Fruit fly (Drosophila melanogaster) whole organism, prepupa: ENCODE data around the gene TwdlL.

Experiments used
- CG10631 ChIP-seq: fragments of 200-800 bp; sonication (Bioruptor generic); optimal IDR thresholded peaks from 2 replicates; lab custom pipeline; 2016; ENCODE audit warnings: missing biosample characterization, missing genetic modification characterization
- CG10669 ChIP-seq: fragments of 200-800 bp; sonication (Bioruptor generic); optimal IDR thresholded peaks from 3 replicates; lab custom pipeline; 2018; ENCODE audit warnings: missing biosample characterization, mild to moderate bottlenecking, missing genetic modification characterization, moderate library complexity
- CG11294 ChIP-seq: fragments of 200-800 bp; sonication (Bioruptor generic); IDR thresholded peaks from 2 replicates; pipeline ENCODE4 v1.3.6; 2022; ENCODE audit warnings: missing biosample characterization, missing genetic modification characterization
- CG11762 ChIP-seq: fragments of 200-800 bp; sonication (Bioruptor generic); optimal IDR thresholded peaks from 3 replicates; lab custom pipeline; 2016; ENCODE audit warnings: missing biosample characterization, missing genetic modification characterization; ENCODE audit not compliant: insufficient read depth
- CG11902 ChIP-seq: fragments of 200-800 bp; sonication (Bioruptor generic); optimal IDR thresholded peaks from 3 replicates; lab custom pipeline; 2016; ENCODE audit warnings: missing biosample characterization, missing genetic modification characterization
- CG15336 ChIP-seq: fragments of 200-800 bp; sonication (Bioruptor generic); IDR thresholded peaks from 2 replicates; pipeline ENCODE4 v1.3.6; 2022; ENCODE audit warnings: missing biosample characterization, missing genetic modification characterization
- CG1621 ChIP-seq: fragments of 200-800 bp; sonication (Bioruptor generic); optimal IDR thresholded peaks from 3 replicates; lab custom pipeline; 2018; ENCODE audit warnings: missing biosample characterization, mild to moderate bottlenecking, missing genetic modification characterization
- CG16779 ChIP-seq: fragments of 200-800 bp; sonication (Bioruptor generic); optimal IDR thresholded peaks from 3 replicates; lab custom pipeline; 2017; ENCODE audit warnings: missing biosample characterization, mild to moderate bottlenecking, missing genetic modification characterization
- CG31627 ChIP-seq: fragments of 200-800 bp; sonication (Bioruptor generic); optimal IDR thresholded peaks from 3 replicates; lab custom pipeline; 2016; ENCODE audit warnings: missing biosample characterization, missing genetic modification characterization
- CG32006 ChIP-seq: fragments of 200-800 bp; sonication (Bioruptor generic); optimal IDR thresholded peaks from 3 replicates; lab custom pipeline; 2017; ENCODE audit warnings: missing biosample characterization, mild to moderate bottlenecking, missing genetic modification characterization
- CG3919 ChIP-seq: fragments of 200-800 bp; sonication (Bioruptor generic); optimal IDR thresholded peaks from 3 replicates; lab custom pipeline; 2016; ENCODE audit warnings: missing biosample characterization, missing genetic modification characterization
- CG6163 ChIP-seq: fragments of 200-800 bp; sonication (Bioruptor generic); IDR thresholded peaks from 3 replicates; pipeline ENCODE4 v1.3.6; 2022; ENCODE audit warnings: missing biosample characterization, missing genetic modification characterization
- CG6276 ChIP-seq: fragments of 200-800 bp; sonication (Bioruptor generic); optimal IDR thresholded peaks from 2 replicates; lab custom pipeline; 2017; ENCODE audit warnings: missing biosample characterization, mild to moderate bottlenecking, missing genetic modification characterization
- CG6792 ChIP-seq: fragments of 200-800 bp; sonication (Bioruptor generic); optimal IDR thresholded peaks from 3 replicates; lab custom pipeline; 2016; ENCODE audit warnings: missing biosample characterization, missing genetic modification characterization
- CG7368 ChIP-seq: fragments of 200-800 bp; sonication (Bioruptor generic); optimal IDR thresholded peaks from 3 replicates; lab custom pipeline; 2016; ENCODE audit warnings: missing biosample characterization, missing genetic modification characterization
- CG8119 ChIP-seq: fragments of 200-800 bp; sonication (Bioruptor generic); IDR thresholded peaks from 3 replicates; pipeline ENCODE4 v1.3.6; 2022; ENCODE audit warnings: missing biosample characterization, missing genetic modification characterization
- CG9139 ChIP-seq: fragments of 200-800 bp; sonication (Bioruptor generic); optimal IDR thresholded peaks from 3 replicates; lab custom pipeline; 2017; ENCODE audit warnings: missing biosample characterization, mild to moderate bottlenecking, missing genetic modification characterization
- Eip75B ChIP-seq: fragments of 200-800 bp; sonication (Bioruptor generic); optimal IDR thresholded peaks from 3 replicates; lab custom pipeline; 2016; ENCODE audit warnings: missing biosample characterization, missing genetic modification characterization
- Eip78C ChIP-seq: fragments of 200-800 bp; sonication (Bioruptor generic); peaks from one replicate; lab custom pipeline; 2016; ENCODE audit warnings: missing biosample characterization, missing genetic modification characterization
- Ets21C ChIP-seq: fragments of 200-800 bp; sonication (Bioruptor generic); optimal IDR thresholded peaks from 3 replicates; lab custom pipeline; 2016; ENCODE audit warnings: missing biosample characterization, missing genetic modification characterization
- Gug ChIP-seq: fragments of 200-800 bp; sonication (Bioruptor generic); IDR thresholded peaks from 2 replicates; pipeline ENCODE4 v1.3.6; 2022; ENCODE audit warnings: missing biosample characterization, missing genetic modification characterization
- Hr38 ChIP-seq: sonication (Bioruptor generic); optimal IDR thresholded peaks from 2 replicates; lab custom pipeline; 2016; ENCODE audit warnings: missing biosample characterization, missing genetic modification characterization
- Hr39 ChIP-seq: fragments of 200-800 bp; sonication (Bioruptor generic); optimal IDR thresholded peaks from 2 replicates; lab custom pipeline; 2016; ENCODE audit warnings: missing biosample characterization, missing genetic modification characterization
- Hr4 ChIP-seq: fragments of 200-800 bp; sonication (Bioruptor generic); optimal IDR thresholded peaks from 3 replicates; lab custom pipeline; 2016; ENCODE audit warnings: missing biosample characterization, missing genetic modification characterization
- Met ChIP-seq: fragments of 200-800 bp; sonication (Bioruptor generic); optimal IDR thresholded peaks from 3 replicates; lab custom pipeline; 2016; ENCODE audit warnings: missing biosample characterization, missing genetic modification characterization
- OdsH ChIP-seq: fragments of 200-800 bp; sonication (Bioruptor generic); optimal IDR thresholded peaks from 3 replicates; lab custom pipeline; 2016; ENCODE audit warnings: missing biosample characterization, missing genetic modification characterization
- Sox14 ChIP-seq: fragments of 200-800 bp; sonication (Bioruptor generic); optimal IDR thresholded peaks from 3 replicates; lab custom pipeline; 2016; ENCODE audit warnings: missing biosample characterization, missing genetic modification characterization
- achi ChIP-seq: fragments of 200-800 bp; sonication (Bioruptor generic); optimal IDR thresholded peaks from 3 replicates; lab custom pipeline; 2016; ENCODE audit warnings: missing biosample characterization, missing genetic modification characterization
- acj6 ChIP-seq: fragments of 200-800 bp; sonication (Bioruptor generic); optimal IDR thresholded peaks from 3 replicates; lab custom pipeline; 2016; ENCODE audit warnings: missing biosample characterization, missing genetic modification characterization
- cyc ChIP-seq: fragments of 200-800 bp; sonication (Bioruptor generic); optimal IDR thresholded peaks from 3 replicates; lab custom pipeline; 2016; ENCODE audit warnings: missing biosample characterization, missing genetic modification characterization
- dac ChIP-seq: fragments of 200-800 bp; sonication (Bioruptor generic); optimal IDR thresholded peaks from 2 replicates; lab custom pipeline; 2017; ENCODE audit warnings: missing biosample characterization, mild to moderate bottlenecking, missing genetic modification characterization
- dsx ChIP-seq: fragments of 200-800 bp; optimal IDR thresholded peaks from 3 replicates; lab custom pipeline; 2019; ENCODE audit warnings: missing biosample characterization, mild to moderate bottlenecking, missing genetic modification characterization, moderate library complexity; ENCODE audit not compliant: poor library complexity, severe bottlenecking
- eg ChIP-seq: fragments of 200-800 bp; sonication (Bioruptor generic); IDR thresholded peaks from 3 replicates; pipeline ENCODE4 v1.3.6; 2022; ENCODE audit warnings: missing biosample characterization, missing genetic modification characterization
- fd59A ChIP-seq: fragments of 200-800 bp; sonication (Bioruptor generic); optimal IDR thresholded peaks from 2 replicates; lab custom pipeline; 2017; ENCODE audit warnings: missing biosample characterization, mild to moderate bottlenecking, missing genetic modification characterization, missing genetic modification reagents
- lz ChIP-seq: fragments of 200-800 bp; sonication (Bioruptor generic); optimal IDR thresholded peaks from 3 replicates; lab custom pipeline; 2016; ENCODE audit warnings: missing biosample characterization, missing genetic modification characterization
- net ChIP-seq: fragments of 200-800 bp; sonication (Bioruptor generic); optimal IDR thresholded peaks from 3 replicates; lab custom pipeline; 2016; ENCODE audit warnings: missing biosample characterization, missing genetic modification characterization
- pdm3 ChIP-seq: fragments of 200-800 bp; sonication (Bioruptor generic); optimal IDR thresholded peaks from 3 replicates; lab custom pipeline; 2016; ENCODE audit warnings: missing biosample characterization, missing genetic modification characterization
- spab ChIP-seq: fragments of 200-800 bp; sonication (Bioruptor generic); optimal IDR thresholded peaks from 2 replicates; lab custom pipeline; 2017; ENCODE audit warnings: missing biosample characterization, mild to moderate bottlenecking, missing genetic modification characterization, missing genetic modification reagents

The TwdlL gene

dm6 chr3R:26655416-26655945 is 30.0 kb upstream of the TwdlL start:
- TF ChIP-seq CG6163 (GFP tag; lab: Robert Waterston, UW): no peak
- TF ChIP-seq dsx (GFP tag; lab: Kevin White, UChicago): no peak
- no peak for TF ChIP-seq CG6792 (GFP tag; lab: Kevin White, UChicago)
- TF ChIP-seq Eip75B (GFP tag; lab: Kevin White, UChicago): no peak
- no peak for TF ChIP-seq Eip78C (GFP tag; lab: Kevin White, UChicago)
- no peak for TF ChIP-seq fd59A (GFP tag; lab: Kevin White, UChicago)
- TF ChIP-seq CG9139: no peak
- TF ChIP-seq CG10669 (GFP tag; lab: Kevin White, UChicago): no peak
- no peak for TF ChIP-seq CG31627 (GFP tag; lab: Kevin White, UChicago)
- TF ChIP-seq CG11294 (GFP tag; lab: Robert Waterston, UW): no peak

dm6 chr3R:26654594-26654993 is 29.1 kb upstream of the TwdlL start:
- TF ChIP-seq CG11762 (GFP tag; lab: Kevin White, UChicago) (peak; percentile 16), CG15336 (peak; percentile 47), CG10631 (peak; percentile 39), dsx (GFP tag; lab: Kevin White, UChicago) (no peak), Ets21C (no peak), eg (GFP tag; lab: Robert Waterston, UW) (0 out of 3 replicates have a peak, but pooled peaks have one; percentile 13), Hr4 (GFP tag; lab: Kevin White, UChicago) (peak; percentile 53), CG16779 (no peak), Hr39 (GFP tag; lab: Kevin White, UChicago) (peak; percentile 16), cyc (peak; percentile 15), Eip78C (GFP tag; lab: Kevin White, UChicago) (peak; percentile 76), Sox14 (GFP tag; lab: Kevin White, UChicago) (no peak), CG32006 (peak; percentile 55), CG6276 (peak; percentile 25), Gug (GFP tag; lab: Robert Waterston, UW) (0 out of 2 replicates have a peak, but pooled peaks have one; percentile 37), lz (GFP tag; lab: Kevin White, UChicago) (peak; percentile 4), CG6792 (GFP tag; lab: Kevin White, UChicago) (peak; percentile 2), fd59A (GFP tag; lab: Kevin White, UChicago) (no peak), dac (GFP tag; lab: Kevin White, UChicago) (peak; percentile 3), Eip75B (GFP tag; lab: Kevin White, UChicago) (peak; percentile 14), achi (GFP tag; lab: Kevin White, UChicago) (peak; percentile 37), Hr38 (GFP tag; lab: Kevin White, UChicago) (no peak), CG3919 (peak; percentile 26), CG11294 (GFP tag; lab: Robert Waterston, UW) (0 out of 2 replicates have a peak, but pooled peaks have one; percentile 7), pdm3 (peak; percentile 14), acj6 (GFP tag; lab: Kevin White, UChicago) (peak; percentile 6), CG6163 (GFP tag; lab: Robert Waterston, UW) (peak; percentile 45; the same call in 1 of the 3 replicates), CG8119 (GFP tag; lab: Robert Waterston, UW) (peak; percentile 57; the same call in 2 of the 3 replicates)

dm6 chr3R:26639503-26640075 is 14.1 kb upstream of the TwdlL start, which contains the start of gene TwdlD:
TwdlD (plus strand) TSS chr3R:26640025.
- TF ChIP-seq lz (GFP tag; lab: Kevin White, UChicago) (no peak), CG11902 (GFP tag; lab: Kevin White, UChicago) (no peak), Eip78C (GFP tag; lab: Kevin White, UChicago) (no peak), CG1621 (tag; lab: Kevin White, UChicago) (no peak), net (GFP tag; lab: Kevin White, UChicago) (no peak), CG6792 (GFP tag; lab: Kevin White, UChicago) (no peak), Hr4 (GFP tag; lab: Kevin White, UChicago) (no peak), Met (GFP tag; lab: Kevin White, UChicago) (no peak), CG16779 (no peak), CG32006 (no peak), Sox14 (GFP tag; lab: Kevin White, UChicago) (no peak), CG6163 (GFP tag; lab: Robert Waterston, UW) (no peak), CG7368 (GFP tag; lab: Kevin White, UChicago) (no peak), OdsH (no peak), spab (no peak)
